Worm (Caenorhabditis elegans) whole organism, L3 larva: ENCODE data around the gene M151.7.

ENCODE experiments used
- ZK546.5 ChIP-seq: sonication (generic microtip); optimal IDR thresholded peaks from 2 replicates; lab custom pipeline; 2017; ENCODE audit warnings: missing biosample characterization, missing genetic modification characterization
- aly-2 ChIP-seq: fragments of 150-350 bp; optimal IDR thresholded peaks from 2 replicates; lab custom pipeline; 2014; ENCODE audit warnings: missing biosample characterization, missing genetic modification characterization
- ama-1 ChIP-seq: fragments of 150-350 bp; optimal IDR thresholded peaks from 2 replicates; lab custom pipeline; 2018
- ceh-16 ChIP-seq: sonication (generic microtip); optimal IDR thresholded peaks from 2 replicates; lab custom pipeline; 2017; ENCODE audit warnings: missing biosample characterization, missing genetic modification characterization
- ceh-28 ChIP-seq: fragments of 150-350 bp; optimal IDR thresholded peaks from 2 replicates; lab custom pipeline; 2014; ENCODE audit warnings: missing biosample characterization, missing genetic modification reagents, missing genetic modification characterization
- ceh-82 ChIP-seq: fragments of 150-350 bp; optimal IDR thresholded peaks from 2 replicates; lab custom pipeline; 2014; ENCODE audit warnings: missing biosample characterization, missing genetic modification characterization
- daf-12 ChIP-seq: fragments of 150-350 bp; optimal IDR thresholded peaks from 2 replicates; lab custom pipeline; 2014; ENCODE audit warnings: missing biosample characterization, missing genetic modification reagents, missing genetic modification characterization
- egl-27 ChIP-seq: sonication (generic microtip); optimal IDR thresholded peaks from 4 replicates; lab custom pipeline; 2017; ENCODE audit warnings: missing biosample characterization, missing genetic modification reagents, missing genetic modification characterization
- elt-1 ChIP-seq: fragments of 150-350 bp; optimal IDR thresholded peaks from 2 replicates; lab custom pipeline; 2014; ENCODE audit warnings: missing biosample characterization, missing genetic modification characterization
- elt-2 ChIP-seq: sonication (generic microtip); optimal IDR thresholded peaks from 2 replicates; lab custom pipeline; 2016; ENCODE audit warnings: missing genetic modification reagents, mild to moderate bottlenecking, missing genetic modification characterization, missing compliant biosample characterization
- elt-3 ChIP-seq, 3 experiments: fragments of 150-350 bp in 1 of 3; sonication (generic microtip) in 2 of 3; optimal IDR thresholded peaks; 2 replicates in 2 of 3; 4 replicates in 1 of 3; lab custom pipeline; 2014 to 2017; ENCODE audit warnings: missing biosample characterization in 3 of 3, missing genetic modification characterization in 3 of 3
- eor-1 ChIP-seq, 2 experiments: fragments of 150-350 bp; optimal IDR thresholded peaks; 2 replicates each; lab custom pipeline; 2014 to 2018; ENCODE audit warnings: missing biosample characterization in 2 of 2, missing genetic modification characterization in 2 of 2
- fkh-10 ChIP-seq: sonication (generic microtip); optimal IDR thresholded peaks from 2 replicates; lab custom pipeline; 2017; ENCODE audit warnings: missing biosample characterization, missing genetic modification reagents, missing genetic modification characterization
- fkh-2 ChIP-seq: fragments of 150-350 bp; optimal IDR thresholded peaks from 2 replicates; lab custom pipeline; 2014; ENCODE audit warnings: missing biosample characterization, missing genetic modification reagents, missing genetic modification characterization
- fos-1 ChIP-seq: fragments of 150-350 bp; optimal IDR thresholded peaks from 2 replicates; lab custom pipeline; 2014; ENCODE audit warnings: missing biosample characterization, missing genetic modification characterization
- hmg-11 ChIP-seq: sonication (generic microtip); optimal IDR thresholded peaks from 2 replicates; lab custom pipeline; 2016; ENCODE audit warnings: missing genetic modification characterization, missing compliant biosample characterization
- jun-1 ChIP-seq: fragments of 150-350 bp; optimal IDR thresholded peaks from 2 replicates; lab custom pipeline; 2014; ENCODE audit warnings: missing biosample characterization, missing genetic modification reagents, missing genetic modification characterization
- lin-15B ChIP-seq: fragments of 150-350 bp; optimal IDR thresholded peaks from 2 replicates; lab custom pipeline; 2014; ENCODE audit warnings: missing biosample characterization, missing genetic modification characterization
- lin-39 ChIP-seq: fragments of 150-350 bp; optimal IDR thresholded peaks from 2 replicates; lab custom pipeline; 2018; ENCODE audit warnings: missing biosample characterization, missing genetic modification reagents, missing genetic modification characterization
- lsy-12 ChIP-seq: sonication (generic microtip); optimal IDR thresholded peaks from 2 replicates; lab custom pipeline; 2016; ENCODE audit warnings: mild to moderate bottlenecking, missing genetic modification characterization, missing compliant biosample characterization
- mdl-1 ChIP-seq: fragments of 150-350 bp; optimal IDR thresholded peaks from 2 replicates; lab custom pipeline; 2014; ENCODE audit warnings: missing biosample characterization, missing genetic modification characterization
- nhr-12 ChIP-seq: fragments of 150-350 bp; optimal IDR thresholded peaks from 2 replicates; lab custom pipeline; 2014; ENCODE audit warnings: missing biosample characterization, missing genetic modification characterization
- nhr-23 ChIP-seq: fragments of 150-350 bp; optimal IDR thresholded peaks from 2 replicates; lab custom pipeline; 2014; ENCODE audit warnings: missing biosample characterization, missing genetic modification reagents, missing genetic modification characterization
- nhr-237 ChIP-seq: fragments of 150-350 bp; optimal IDR thresholded peaks from 2 replicates; lab custom pipeline; 2014; ENCODE audit warnings: missing biosample characterization, missing genetic modification characterization
- nhr-28 ChIP-seq: fragments of 150-350 bp; optimal IDR thresholded peaks from 2 replicates; lab custom pipeline; 2014; ENCODE audit warnings: missing biosample characterization, missing genetic modification characterization
- nhr-43 ChIP-seq: sonication (generic microtip); optimal IDR thresholded peaks from 2 replicates; lab custom pipeline; 2016; ENCODE audit warnings: mild to moderate bottlenecking, missing genetic modification characterization, missing compliant biosample characterization; ENCODE audit not compliant: poor library complexity, severe bottlenecking
- nhr-76 ChIP-seq: fragments of 150-350 bp; sonication (generic microtip); optimal IDR thresholded peaks from 5 replicates; lab custom pipeline; 2014; ENCODE audit warnings: missing biosample characterization, missing genetic modification characterization
- nhr-77 ChIP-seq: fragments of 150-350 bp; optimal IDR thresholded peaks from 2 replicates; lab custom pipeline; 2014; ENCODE audit warnings: missing biosample characterization, missing genetic modification characterization
- pha-4 ChIP-seq: fragments of 150-350 bp; optimal IDR thresholded peaks from 2 replicates; lab custom pipeline; 2014; ENCODE audit warnings: missing biosample characterization, missing genetic modification reagents, missing genetic modification characterization
- sea-2 ChIP-seq: fragments of 150-350 bp; sonication (generic microtip); optimal IDR thresholded peaks from 4 replicates; lab custom pipeline; 2014; ENCODE audit warnings: missing biosample characterization, missing genetic modification reagents, missing genetic modification characterization
- skn-1 ChIP-seq: fragments of 150-350 bp; optimal IDR thresholded peaks from 2 replicates; lab custom pipeline; 2014; ENCODE audit warnings: missing biosample characterization, missing genetic modification characterization
- snpc-4 ChIP-seq: fragments of 150-350 bp; optimal IDR thresholded peaks from 2 replicates; lab custom pipeline; 2014; ENCODE audit warnings: missing biosample characterization, missing genetic modification characterization
- tbx-2 ChIP-seq: sonication (generic microtip); optimal IDR thresholded peaks from 2 replicates; lab custom pipeline; 2016; ENCODE audit warnings: mild to moderate bottlenecking, missing genetic modification characterization, missing compliant biosample characterization
- unc-39 ChIP-seq: sonication (generic microtip); optimal IDR thresholded peaks from 4 replicates; lab custom pipeline; 2017; ENCODE audit warnings: missing biosample characterization, missing genetic modification characterization
- unc-62 ChIP-seq: fragments of 150-350 bp; sonication (generic microtip); optimal IDR thresholded peaks from 4 replicates; lab custom pipeline; 2014; ENCODE audit warnings: missing biosample characterization, missing genetic modification reagents, missing genetic modification characterization
- zag-1 ChIP-seq: fragments of 150-350 bp; optimal IDR thresholded peaks from 2 replicates; lab custom pipeline; 2014; ENCODE audit warnings: missing biosample characterization, missing genetic modification characterization
- ztf-4 ChIP-seq: fragments of 150-350 bp; optimal IDR thresholded peaks from 2 replicates; lab custom pipeline; 2014; ENCODE audit warnings: missing biosample characterization, missing genetic modification characterization

Gene M151.7

ce11 chrII:3581752-3582151 is 40.4 kb upstream of the M151.7 start, which contains the start of gene srh-59:
TSS of gene srh-59 (plus strand) at chrII:3582052.
- TF ChIP-seq lin-15B (tag; lab: Kevin White, UChicago) (no peak), ama-1 (lab: Kevin White, UChicago) (no peak), nhr-237 (tag; lab: Kevin White, UChicago) (no peak), jun-1 (tag; lab: Kevin White, UChicago) (no peak), nhr-28 (tag; lab: Kevin White, UChicago) (no peak), daf-12 (no peak), pha-4 (tag; lab: Kevin White, UChicago) (no peak), nhr-43 (tag; lab: Kevin White, UChicago) (no peak)

DNA sequence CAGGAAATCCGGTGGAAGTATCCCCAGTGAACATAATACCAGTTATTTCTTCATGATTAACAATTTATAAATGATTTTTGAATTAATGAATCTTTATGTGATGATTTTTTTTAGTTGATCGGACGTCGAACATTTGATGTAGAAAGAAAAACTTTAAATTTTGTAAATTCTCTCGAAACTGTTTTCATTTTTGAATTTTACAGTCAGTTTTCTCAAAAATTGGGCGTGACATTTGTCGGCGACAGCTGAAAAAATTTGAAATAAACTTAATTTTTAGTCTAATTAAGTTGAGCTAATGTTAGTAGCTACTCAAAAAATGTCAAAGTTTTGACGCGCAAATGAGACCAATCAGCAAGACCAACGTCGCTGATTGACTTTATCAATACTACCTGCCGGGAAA is 38.7 kb upstream of the M151.7 start, which contains the start of gene srh-60:
TSS of gene srh-60 (plus strand) at position 301 of the 400 bp plus-strand sequence.
- TF ChIP-seq ceh-28: no peak
- TF ChIP-seq zag-1 (tag; lab: Kevin White, UChicago): no peak
- no peak for TF ChIP-seq jun-1 (tag; lab: Kevin White, UChicago)
- no peak for TF ChIP-seq pha-4 (tag; lab: Kevin White, UChicago)
- no peak for TF ChIP-seq lin-39 (tag; lab: Kevin White, UChicago)
- no peak for TF ChIP-seq unc-39 (tag; lab: Kevin White, UChicago)
- no peak for TF ChIP-seq nhr-237 (tag; lab: Kevin White, UChicago)
- no peak for TF ChIP-seq elt-3 (tag; optimal IDR thresholded peaks at IDR 0.05; lab: Kevin White, UChicago)
- no peak for TF ChIP-seq nhr-77 (tag; lab: Kevin White, UChicago)
- no peak for TF ChIP-seq ceh-82 (tag; lab: Kevin White, UChicago)
- TF ChIP-seq ZK546.5 (tag; lab: Kevin White, UChicago): no peak
- TF ChIP-seq sea-2 (GFP tag; lab: Kevin White, UChicago): no peak
- TF ChIP-seq ama-1 (lab: Kevin White, UChicago): no peak

- TF ChIP-seq tbx-2 (tag; lab: Kevin White, UChicago) (no peak), fkh-10 (GFP tag; lab: Kevin White, UChicago) (no peak), elt-1 (tag; lab: Kevin White, UChicago) (no peak)
These were observed 26.8 kb upstream of the M151.7 start, which contains the start of gene Y49F6A.12 for ce11 chrII:3595339-3595738. TSS of gene Y49F6A.12 (plus strand) at chrII:3595639.

DNA sequence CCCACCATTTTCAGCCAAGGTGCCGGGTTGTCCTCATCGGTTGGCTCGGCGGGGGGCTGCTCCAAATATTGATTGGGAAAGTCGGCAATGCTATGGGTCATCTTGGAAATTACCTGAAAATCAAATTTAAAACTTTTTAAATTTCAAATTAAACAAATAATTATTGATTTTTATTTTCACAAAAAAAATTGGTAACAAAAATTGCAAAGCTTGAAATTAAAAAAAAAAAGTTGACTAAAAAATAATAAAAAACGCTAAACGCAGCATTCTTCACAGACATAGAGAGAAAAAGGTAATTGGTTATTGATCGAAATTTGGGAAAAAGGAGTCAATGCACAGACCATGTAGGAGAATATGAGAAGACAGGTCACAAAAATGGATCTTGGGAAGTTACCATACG is 23.4 kb upstream of the M151.7 start, which contains the start of gene Y49F6A.11:
TSS of gene Y49F6A.11 (minus strand) at position 101 of the 400 bp plus-strand sequence.
- TF ChIP-seq snpc-4 (tag; lab: Kevin White, UChicago): no peak
- TF ChIP-seq hmg-11 (tag; lab: Kevin White, UChicago): no peak
- no peak for TF ChIP-seq lin-39 (tag; lab: Kevin White, UChicago)

DNA sequence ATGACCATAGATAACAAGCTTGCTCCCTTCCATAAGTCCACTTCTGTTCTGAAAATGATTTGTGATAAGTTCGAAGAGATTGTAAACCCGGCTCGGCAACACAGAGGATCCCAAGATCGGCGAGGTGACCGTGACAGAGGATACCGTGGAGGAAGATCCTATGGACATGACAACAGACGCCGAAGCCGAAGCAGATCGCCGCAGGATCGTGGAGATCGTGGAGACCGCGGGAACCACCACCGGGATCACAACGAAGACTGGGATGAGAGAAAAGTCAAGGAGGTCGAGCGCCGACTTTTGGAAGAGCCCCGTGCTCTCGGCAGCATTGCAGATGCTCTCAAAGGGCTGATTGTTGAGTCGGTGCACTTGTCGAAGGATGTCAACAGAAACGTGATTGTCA is 17.5 kb upstream of the M151.7 start:
- TF ChIP-seq unc-62: no peak
- TF ChIP-seq fos-1 (tag; lab: Kevin White, UChicago): no peak
- TF ChIP-seq skn-1 (tag; lab: Kevin White, UChicago): no peak
- TF ChIP-seq nhr-77 (tag; lab: Kevin White, UChicago): no peak
- no peak for TF ChIP-seq egl-27 (tag; lab: Kevin White, UChicago)
- TF ChIP-seq ztf-4 (tag; lab: Kevin White, UChicago): no peak
- TF ChIP-seq daf-12: no peak
- TF ChIP-seq nhr-76 (tag; lab: Kevin White, UChicago): no peak
- TF ChIP-seq lin-39 (tag; lab: Kevin White, UChicago): no peak
- TF ChIP-seq aly-2 (tag; lab: Kevin White, UChicago): no peak
- TF ChIP-seq tbx-2 (tag; lab: Kevin White, UChicago): no peak
- no peak for TF ChIP-seq ceh-82 (tag; lab: Kevin White, UChicago)
- no peak for TF ChIP-seq elt-3 (tag; optimal IDR thresholded peaks at IDR 0.05; lab: Kevin White, UChicago)
- no peak for TF ChIP-seq zag-1 (tag; lab: Kevin White, UChicago)

ce11 chrII:3609764-3610163 is 12.3 kb upstream of the M151.7 start, which contains the start of gene Y49F6A.5:
TSS of gene Y49F6A.5 (minus strand) at chrII:3609864.
- no peak for TF ChIP-seq eor-1 (tag; optimal IDR thresholded peaks at IDR 0.05; lab: Kevin White, UChicago)
- TF ChIP-seq unc-62: no peak
- TF ChIP-seq ceh-82 (tag; lab: Kevin White, UChicago): no peak
- no peak for TF ChIP-seq nhr-237 (tag; lab: Kevin White, UChicago)
- no peak for TF ChIP-seq mdl-1
- no peak for TF ChIP-seq ceh-16 (tag; lab: Kevin White, UChicago)
- no peak for TF ChIP-seq fkh-10 (GFP tag; lab: Kevin White, UChicago)
- no peak for TF ChIP-seq nhr-12 (tag; lab: Kevin White, UChicago)
- TF ChIP-seq elt-2: no peak
- TF ChIP-seq lsy-12 (tag; lab: Kevin White, UChicago): no peak
- no peak for TF ChIP-seq pha-4 (tag; lab: Kevin White, UChicago)
- no peak for TF ChIP-seq aly-2 (tag; lab: Kevin White, UChicago)
- no peak for TF ChIP-seq unc-39 (tag; lab: Kevin White, UChicago)
- TF ChIP-seq skn-1 (tag; lab: Kevin White, UChicago): no peak
- TF ChIP-seq nhr-23: no peak
- no peak for TF ChIP-seq fkh-2 (tag; lab: Kevin White, UChicago)
